Fruit fly (Drosophila melanogaster): Measurements from ENCODE around the gene CG9356.

The CG9356 gene

dm6 chr3R:9448320-9448719, 44.3 kb upstream of the CG9356 start (continued):
- TF ChIP-seq CG6813 (GFP tag; optimal IDR thresholded peaks at IDR 0.05) (peak; percentile 30), HLH4C (GFP tag; IDR thresholded peaks at IDR 0.05; ENCODE audit: partially characterized antibody) (no peak), croc (GFP tag; conservative IDR thresholded peaks at IDR 0.05) (no peak), H15 (GFP tag; IDR thresholded peaks at IDR 0.05) (no peak), HmgD (GFP tag; optimal IDR thresholded peaks at IDR 0.05) (no peak), Atf-2 (GFP tag; optimal IDR thresholded peaks at IDR 0.05) (no peak), ranshi (GFP tag; IDR thresholded peaks at IDR 0.05) (no peak), CG14441 (GFP tag; IDR thresholded peaks at IDR 0.05) (no peak), lmd (GFP tag; IDR thresholded peaks at IDR 0.05) (no peak), CG11723 (GFP tag; optimal IDR thresholded peaks at IDR 0.05) (no peak), abd-A (tag; optimal IDR thresholded peaks at IDR 0.05) (no peak), sr (GFP tag; IDR thresholded peaks at IDR 0.05) (no peak), Drgx (GFP tag; IDR thresholded peaks at IDR 0.05) (no peak), trem (tag; optimal IDR thresholded peaks at IDR 0.05) (no peak), CG6791 (GFP tag; IDR thresholded peaks at IDR 0.05; ENCODE audit: partially characterized antibody) (no peak), Sry-δ (GFP tag; optimal IDR thresholded peaks at IDR 0.05) (no peak), pzg (GFP tag; optimal IDR thresholded peaks at IDR 0.05) (no peak), CG9876 (GFP tag; optimal IDR thresholded peaks at IDR 0.05) (no peak), CG17186 (GFP tag; optimal IDR thresholded peaks at IDR 0.05) (no peak), onecut (GFP tag; IDR thresholded peaks at IDR 0.05) (no peak), Bdp1 (GFP tag; optimal IDR thresholded peaks at IDR 0.05) (no peak), seq (GFP tag; IDR thresholded peaks at IDR 0.05) (0 out of 2 replicates have a peak, but pooled peaks have one; percentile 6), Hand (GFP tag; optimal IDR thresholded peaks at IDR 0.05) (no peak), fd3F (GFP tag; optimal IDR thresholded peaks at IDR 0.05) (no peak), zen2 (GFP tag; IDR thresholded peaks at IDR 0.05; ENCODE audit: partially characterized antibody) (no peak), sisA (GFP tag; IDR thresholded peaks at IDR 0.05) (no peak), ci (GFP tag; IDR thresholded peaks at IDR 0.05) (no peak; the same call in 2 of the 3 replicates), lilli (GFP tag; optimal IDR thresholded peaks at IDR 0.05) (no peak), CG11456 (GFP tag; IDR thresholded peaks at IDR 0.05) (no peak), CG32767 (GFP tag; IDR thresholded peaks at IDR 0.05) (no peak), CG11093 (GFP tag; IDR thresholded peaks at IDR 0.05) (no peak), CG10565 (GFP tag; optimal IDR thresholded peaks at IDR 0.05) (no peak), CG4404 (GFP tag; IDR thresholded peaks at IDR 0.05) (no peak), dysf (GFP tag; IDR thresholded peaks at IDR 0.05) (no peak), CG14014 (GFP tag; IDR thresholded peaks at IDR 0.05) (peak; percentile 33; the same call in 1 of the 2 replicates), kni (GFP tag; optimal IDR thresholded peaks at IDR 0.05) (no peak), phol (tag; optimal IDR thresholded peaks at IDR 0.05) (no peak), CG2889 (GFP tag; IDR thresholded peaks at IDR 0.05) (no peak), Dll (GFP tag; IDR thresholded peaks at IDR 0.05; ENCODE audit: partially characterized antibody) (no peak), CG8290 (GFP tag; optimal IDR thresholded peaks at IDR 0.05) (no peak), CG8290 (tag; optimal IDR thresholded peaks at IDR 0.05) (peak in 1 of 2 experiments; percentile 10), cato (GFP tag; optimal IDR thresholded peaks at IDR 0.05; ENCODE audit: borderline replicate concordance) (no peak), mirr (GFP tag; optimal IDR thresholded peaks at IDR 0.05) (peak; percentile 0), stc (GFP tag; IDR thresholded peaks at IDR 0.05) (no peak), CG4328 (GFP tag; optimal IDR thresholded peaks at IDR 0.05) (peak; percentile 11), CG17912 (GFP tag; optimal IDR thresholded peaks at IDR 0.05) (no peak), CG7271 (tag; optimal IDR thresholded peaks at IDR 0.05) (no peak), org-1 (GFP tag; optimal IDR thresholded peaks at IDR 0.05) (no peak), CG8765 (GFP tag; IDR thresholded peaks at IDR 0.05) (no peak), bowl (GFP tag; IDR thresholded peaks at IDR 0.05) (no peak), CG3281 (GFP tag; optimal IDR thresholded peaks at IDR 0.05) (no peak), CG7786 (GFP tag; optimal IDR thresholded peaks at IDR 0.05) (no peak), Myb (GFP tag; optimal IDR thresholded peaks at IDR 0.05) (no peak)

All from whole organism, embryonic.